Worm (Caenorhabditis elegans) whole organism, L4 larva: ENCODE data around the gene Y37D8A.26.

Experiments
- F26F4.8 ChIP-seq: fragments of 200-800 bp; sonication (Bioruptor generic); conservative IDR thresholded peaks from 2 replicates; pipeline ENCODE4 v1.3.6; 2022; ENCODE audit warnings: missing genetic modification characterization, missing compliant biosample characterization
- F44E2.7 ChIP-seq: fragments of 200-800 bp; sonication (Bioruptor generic); IDR thresholded peaks from 2 replicates; pipeline ENCODE4 v2.1.2; 2022; ENCODE audit warnings: missing genetic modification characterization, missing compliant biosample characterization
- T26A8.4 ChIP-seq: fragments of 200-800 bp; sonication (Bioruptor generic); IDR thresholded peaks from 2 replicates; pipeline ENCODE4 v1.3.6; 2022; ENCODE audit warnings: missing genetic modification characterization, missing compliant biosample characterization
- Y5F2A.4 ChIP-seq: fragments of 200-800 bp; sonication (Bioruptor generic); optimal IDR thresholded peaks from 2 replicates; lab custom pipeline; 2018; ENCODE audit warnings: mild to moderate bottlenecking, missing genetic modification characterization, missing compliant biosample characterization
- Y75B8A.6 ChIP-seq: fragments of 200-800 bp; sonication (Bioruptor generic); IDR thresholded peaks from 2 replicates; pipeline ENCODE4 v1.3.6; 2022; ENCODE audit warnings: missing genetic modification reagents, missing genetic modification characterization, missing compliant biosample characterization
- ZK546.5 ChIP-seq, 2 experiments: sonication (generic microtip); optimal IDR thresholded peaks; 2 replicates each; lab custom pipeline; 2017; ENCODE audit warnings: missing biosample characterization in 2 of 2, missing genetic modification characterization in 2 of 2
- aly-2 ChIP-seq: sonication (generic microtip); optimal IDR thresholded peaks from 2 replicates; lab custom pipeline; 2018; ENCODE audit warnings: missing biosample characterization, missing genetic modification characterization
- ama-1 ChIP-seq: fragments of 150-350 bp; optimal IDR thresholded peaks from 2 replicates; lab custom pipeline; 2014; ENCODE audit warnings: inconsistent platforms, mixed read lengths
- arid-1 ChIP-seq: fragments of 200-800 bp; sonication (Bioruptor generic); conservative IDR thresholded peaks from 2 replicates; pipeline ENCODE4 v1.3.6; 2022; ENCODE audit warnings: missing genetic modification reagents, missing genetic modification characterization, missing compliant biosample characterization
- attf-4 ChIP-seq: sonication (generic microtip); optimal IDR thresholded peaks from 3 replicates; lab custom pipeline; 2017; ENCODE audit warnings: missing biosample characterization, missing genetic modification characterization
- ces-1 ChIP-seq: fragments of 150-350 bp; sonication (generic microtip); optimal IDR thresholded peaks from 4 replicates; lab custom pipeline; 2014; ENCODE audit warnings: missing biosample characterization, missing genetic modification reagents, missing genetic modification characterization
- daf-12 ChIP-seq: fragments of 150-350 bp; optimal IDR thresholded peaks from 2 replicates; lab custom pipeline; 2014; ENCODE audit warnings: missing biosample characterization, missing genetic modification reagents, missing genetic modification characterization
- daf-16 ChIP-seq, 3 experiments: sonication (generic microtip); optimal IDR thresholded peaks; 2 replicates each; lab custom pipeline; 2016 to 2017; ENCODE audit warnings: missing genetic modification characterization in 3 of 3, missing genetic modification reagents in 3 of 3, mild to moderate bottlenecking in 2 of 3, missing compliant biosample characterization in 2 of 3, missing biosample characterization in 1 of 3, moderate library complexity in 1 of 3
- daf-19 ChIP-seq: fragments of 200-800 bp; sonication (Bioruptor generic); conservative IDR thresholded peaks from 2 replicates; pipeline ENCODE4 v1.3.6; 2022; ENCODE audit warnings: missing genetic modification characterization, missing compliant biosample characterization
- daf-8 ChIP-seq: fragments of 200-800 bp; sonication (Bioruptor generic); IDR thresholded peaks from 2 replicates; pipeline ENCODE4 v1.3.6; 2022; ENCODE audit warnings: missing genetic modification characterization, missing compliant biosample characterization
- dmd-8 ChIP-seq: fragments of 200-800 bp; sonication (Bioruptor generic); IDR thresholded peaks from 2 replicates; pipeline ENCODE4 v1.3.6; 2022; ENCODE audit warnings: missing genetic modification characterization, missing compliant biosample characterization
- dmd-9 ChIP-seq: fragments of 200-800 bp; sonication (Bioruptor generic); IDR thresholded peaks from 2 replicates; pipeline ENCODE4 v1.3.6; 2022; ENCODE audit warnings: missing genetic modification reagents, missing genetic modification characterization, missing compliant biosample characterization
- dpl-1 ChIP-seq: fragments of 150-350 bp; optimal IDR thresholded peaks from 2 replicates; lab custom pipeline; 2014; ENCODE audit warnings: missing biosample characterization, missing genetic modification reagents, missing genetic modification characterization
- dve-1 ChIP-seq: sonication (generic microtip); optimal IDR thresholded peaks from 2 replicates; lab custom pipeline; 2017; ENCODE audit warnings: antibody characterized with exemption, mild to moderate bottlenecking, missing genetic modification characterization, missing compliant biosample characterization; ENCODE audit not compliant: insufficient read depth
- egl-27 ChIP-seq: sonication (generic microtip); optimal IDR thresholded peaks from 3 replicates; lab custom pipeline; 2017; ENCODE audit warnings: missing biosample characterization, missing genetic modification reagents, missing genetic modification characterization
- egl-43 ChIP-seq: fragments of 200-800 bp; sonication (Bioruptor generic); IDR thresholded peaks from 2 replicates; pipeline ENCODE4 v1.3.6; 2022; ENCODE audit warnings: missing genetic modification reagents, missing genetic modification characterization, missing compliant biosample characterization
- fkh-10 ChIP-seq: fragments of 150-350 bp; optimal IDR thresholded peaks from 2 replicates; lab custom pipeline; 2014; ENCODE audit warnings: missing biosample characterization, missing genetic modification reagents, missing genetic modification characterization
- fos-1 ChIP-seq: fragments of 150-350 bp; optimal IDR thresholded peaks from 2 replicates; lab custom pipeline; 2014; ENCODE audit warnings: missing biosample characterization, missing genetic modification characterization
- hif-1 ChIP-seq, 2 experiments: sonication (generic microtip); optimal IDR thresholded peaks; 2 replicates each; lab custom pipeline; 2016 to 2017; ENCODE audit warnings: missing compliant biosample characterization in 2 of 2, missing genetic modification characterization in 2 of 2, missing genetic modification reagents in 2 of 2, missing genotype in 2 of 2, mild to moderate bottlenecking in 1 of 2
- hlh-11 ChIP-seq: fragments of 200-800 bp; sonication (Bioruptor generic); optimal IDR thresholded peaks from 2 replicates; lab custom pipeline; 2018; ENCODE audit warnings: mild to moderate bottlenecking, missing genetic modification characterization, missing compliant biosample characterization
- hlh-30 ChIP-seq: sonication (generic microtip); optimal IDR thresholded peaks from 2 replicates; lab custom pipeline; 2017; ENCODE audit warnings: antibody characterized with exemption, mild to moderate bottlenecking, missing genetic modification characterization, missing compliant biosample characterization; ENCODE audit not compliant: insufficient read depth
- hmg-1.1 ChIP-seq: fragments of 200-800 bp; sonication (Bioruptor generic); IDR thresholded peaks from 2 replicates; pipeline ENCODE4 v1.3.6; 2022; ENCODE audit warnings: missing genetic modification reagents, missing genetic modification characterization, missing compliant biosample characterization
- lin-1 ChIP-seq: fragments of 200-800 bp; sonication (Bioruptor generic); IDR thresholded peaks from 2 replicates; pipeline ENCODE4 v1.3.6; 2022; ENCODE audit warnings: missing genetic modification reagents, missing genetic modification characterization, missing compliant biosample characterization
- lin-29 ChIP-seq: fragments of 200-800 bp; sonication (Bioruptor generic); IDR thresholded peaks from 2 replicates; pipeline ENCODE4 v1.3.6; 2022; ENCODE audit warnings: missing genetic modification reagents, missing genetic modification characterization, missing compliant biosample characterization
- lin-39 ChIP-seq: fragments of 150-350 bp; optimal IDR thresholded peaks from 2 replicates; lab custom pipeline; 2014; ENCODE audit warnings: missing biosample characterization, missing genetic modification reagents, missing genetic modification characterization
- lsy-2 ChIP-seq, 2 experiments: fragments of 150-350 bp in 1 of 2; sonication (generic microtip) in 1 of 2; optimal IDR thresholded peaks; 2 replicates each; lab custom pipeline; 2014 to 2017; ENCODE audit warnings: missing biosample characterization in 2 of 2, missing genetic modification characterization in 2 of 2
- madf-5 ChIP-seq, 2 experiments: fragments of 200-800 bp; sonication (Bioruptor generic); IDR thresholded peaks; 2 replicates each; pipeline ENCODE4 v1.3.6; 2022; ENCODE audit warnings: missing compliant biosample characterization in 2 of 2, missing genetic modification characterization in 2 of 2
- mdl-1 ChIP-seq, 2 experiments: fragments of 150-350 bp in 1 of 2; sonication (generic microtip) in 1 of 2; optimal IDR thresholded peaks; 2 replicates each; lab custom pipeline; 2014 to 2017; ENCODE audit warnings: missing biosample characterization in 2 of 2, missing genetic modification characterization in 2 of 2
- mep-1 ChIP-seq: fragments of 150-350 bp; sonication (generic microtip); optimal IDR thresholded peaks from 3 replicates; lab custom pipeline; 2014; ENCODE audit warnings: missing biosample characterization, missing genetic modification characterization
- mes-2 ChIP-seq: sonication (generic microtip); optimal IDR thresholded peaks from 2 replicates; lab custom pipeline; 2016; ENCODE audit warnings: missing genotype, mild to moderate bottlenecking, missing genetic modification characterization, missing compliant biosample characterization; ENCODE audit not compliant: poor library complexity, severe bottlenecking
- mxl-2 ChIP-seq: fragments of 200-800 bp; sonication (Bioruptor generic); conservative IDR thresholded peaks from 2 replicates; pipeline ENCODE4 v1.3.6; 2022; ENCODE audit warnings: missing genetic modification reagents, missing genetic modification characterization, missing compliant biosample characterization
- mxl-3 ChIP-seq: fragments of 200-800 bp; sonication (Bioruptor generic); optimal IDR thresholded peaks from 2 replicates; lab custom pipeline; 2018; ENCODE audit warnings: mild to moderate bottlenecking, missing genetic modification characterization, missing compliant biosample characterization
- nhr-102 ChIP-seq: sonication (generic microtip); optimal IDR thresholded peaks from 2 replicates; lab custom pipeline; 2016; ENCODE audit warnings: mild to moderate bottlenecking, missing genetic modification characterization, moderate library complexity, missing compliant biosample characterization
- nhr-42 ChIP-seq: fragments of 200-800 bp; sonication (Bioruptor generic); IDR thresholded peaks from 2 replicates; pipeline ENCODE4 v1.3.6; 2022; ENCODE audit warnings: missing genetic modification characterization, missing compliant biosample characterization
- nhr-76 ChIP-seq: fragments of 150-350 bp; optimal IDR thresholded peaks from 2 replicates; lab custom pipeline; 2014; ENCODE audit warnings: missing biosample characterization, missing genetic modification characterization
- pha-4 ChIP-seq, 2 experiments: fragments of 150-350 bp in 1 of 2; fragments of 200-800 bp in 1 of 2; sonication (Bioruptor generic) in 1 of 2; IDR thresholded peaks in 1 of 2; optimal IDR thresholded peaks in 1 of 2; 2 replicates each; pipeline versions ENCODE4 v1.3.6 to Lab custom; 2014 to 2022; ENCODE audit warnings: missing genetic modification characterization in 2 of 2, missing genetic modification reagents in 2 of 2, missing biosample characterization in 1 of 2, missing compliant biosample characterization in 1 of 2
- php-3 ChIP-seq: fragments of 200-800 bp; sonication (Bioruptor generic); IDR thresholded peaks from 2 replicates; pipeline ENCODE4 v1.3.6; 2022; ENCODE audit warnings: missing genetic modification reagents, missing genetic modification characterization, missing compliant biosample characterization
- pqm-1 ChIP-seq: sonication (generic microtip); optimal IDR thresholded peaks from 2 replicates; lab custom pipeline; 2017; ENCODE audit warnings: missing biosample characterization, missing genetic modification characterization
- unc-130 ChIP-seq: sonication (generic microtip); optimal IDR thresholded peaks from 2 replicates; lab custom pipeline; 2016; ENCODE audit warnings: missing genetic modification reagents, missing genetic modification characterization, missing compliant biosample characterization
- unc-39 ChIP-seq: sonication (generic microtip); optimal IDR thresholded peaks from 2 replicates; lab custom pipeline; 2017; ENCODE audit warnings: missing biosample characterization, missing genetic modification characterization
- zfp-3 ChIP-seq: fragments of 200-800 bp; sonication (Bioruptor generic); conservative IDR thresholded peaks from 2 replicates; pipeline ENCODE4 v1.3.6; 2022; ENCODE audit warnings: missing genetic modification reagents, missing genetic modification characterization, missing compliant biosample characterization
- ztf-11 ChIP-seq: fragments of 150-350 bp; optimal IDR thresholded peaks from 2 replicates; lab custom pipeline; 2014; ENCODE audit warnings: missing biosample characterization, missing genetic modification characterization

Gene Y37D8A.26

DNA sequence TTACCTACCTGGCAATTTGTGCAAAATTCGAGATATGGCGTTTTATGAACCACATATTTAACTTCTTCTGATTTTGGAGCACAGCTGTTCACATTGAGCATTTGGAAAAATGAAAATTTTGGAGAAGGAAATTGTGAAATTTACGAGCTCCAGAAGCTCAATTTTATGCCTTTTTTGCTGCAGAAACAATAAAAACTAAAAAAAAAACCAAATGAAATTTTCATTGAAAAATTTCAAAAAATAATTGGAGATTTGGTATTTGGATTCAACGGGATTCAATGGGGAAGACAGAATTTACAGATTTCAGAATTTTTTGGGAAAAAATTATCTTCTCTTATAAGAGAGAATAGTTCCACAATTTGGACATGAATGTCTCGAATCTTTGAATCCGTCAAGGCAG, at the start of gene Y37D8A.26:
Gene Y37D8A.26 (minus strand): TSS at position 101 of the 400 bp plus-strand sequence.
- TF ChIP-seq arid-1 (GFP tag; lab: Robert Waterston, UW): no peak
- no peak for TF ChIP-seq daf-12
- TF ChIP-seq zfp-3: no peak
- TF ChIP-seq F26F4.8: no peak
- TF ChIP-seq egl-27: no peak
- TF ChIP-seq madf-5 (GFP tag; IDR thresholded peaks at IDR 0.05; lab: Robert Waterston, UW): no peak
- TF ChIP-seq daf-8 (GFP tag; lab: Robert Waterston, UW): no peak
- no peak for TF ChIP-seq mep-1 (tag; lab: Kevin White, UChicago)
- no peak for TF ChIP-seq dpl-1
- no peak for TF ChIP-seq aly-2 (tag; lab: Kevin White, UChicago)
- no peak for TF ChIP-seq mdl-1 (tag; optimal IDR thresholded peaks at IDR 0.05; lab: Kevin White, UChicago)
- no peak for TF ChIP-seq dmd-8
- TF ChIP-seq php-3 (GFP tag; lab: Robert Waterston, UW): no peak
- no peak for TF ChIP-seq dve-1 (tag; lab: Kevin White, UChicago)
- TF ChIP-seq hlh-30 (tag; lab: Kevin White, UChicago): no peak
- TF ChIP-seq F44E2.7 (GFP tag; lab: Robert Waterston, UW): no peak
- no peak for TF ChIP-seq lin-1 (GFP tag; lab: Robert Waterston, UW)
- no peak for TF ChIP-seq hmg-1.1

DNA sequence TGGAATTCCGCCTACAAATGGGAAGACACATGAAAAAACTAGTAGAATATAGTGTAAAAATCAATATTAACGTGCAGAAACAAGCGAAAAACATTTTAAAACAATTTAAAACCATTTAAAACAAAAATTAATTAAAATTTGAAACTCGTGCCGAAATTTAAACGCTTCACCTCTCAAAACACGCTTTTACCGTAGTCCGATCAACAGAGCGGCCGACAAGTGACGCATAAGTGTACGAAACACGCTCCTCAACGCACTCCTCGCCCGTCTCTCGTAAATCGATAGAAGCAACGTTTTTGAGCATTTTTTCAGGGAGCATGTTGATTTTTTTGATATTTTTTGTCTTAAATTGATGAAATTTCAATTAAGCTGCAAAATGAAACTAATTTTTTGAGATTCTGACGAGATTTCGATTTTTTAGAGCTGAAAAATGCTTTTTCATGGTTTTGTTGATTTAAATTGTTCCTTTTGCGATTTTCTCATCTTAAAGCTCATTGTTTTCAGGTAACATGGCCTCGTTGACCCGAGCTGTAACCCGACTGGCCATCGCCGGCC, 48.5 kb upstream of the Y37D8A.26 start, which contains the start of gene cox-5A:
Gene cox-5A (plus strand): TSS at position 505 of the 555 bp plus-strand sequence.
- TF ChIP-seq Y5F2A.4 (GFP tag; lab: Kevin White, UChicago) (peak; percentile 92), attf-4 (tag; lab: Kevin White, UChicago) (peak; percentile 54), php-3 (GFP tag; lab: Robert Waterston, UW) (peak; percentile 93), mes-2 (tag; lab: Kevin White, UChicago) (peak; percentile 98), ZK546.5 (tag; optimal IDR thresholded peaks at IDR 0.05; lab: Kevin White, UChicago) (peak in 1 of 2 experiments; percentile 76), fkh-10 (GFP tag; lab: Kevin White, UChicago) (peak; percentile 99), hlh-11 (tag; lab: Kevin White, UChicago) (peak; percentile 99), fos-1 (tag; lab: Kevin White, UChicago) (peak; percentile 97), mxl-3 (GFP tag; lab: Kevin White, UChicago) (peak; percentile 90), egl-43 (GFP tag; lab: Robert Waterston, UW) (peak; percentile 97), daf-12 (no peak), hif-1 (tag; optimal IDR thresholded peaks at IDR 0.05; lab: Kevin White, UChicago) (peak; percentile 85 to 96), nhr-102 (tag; lab: Kevin White, UChicago) (peak; percentile 98), dve-1 (tag; lab: Kevin White, UChicago) (peak; percentile 100), Y75B8A.6 (peak; percentile 94), unc-39 (no peak), mep-1 (tag; lab: Kevin White, UChicago) (peak; percentile 99), lin-29 (GFP tag; lab: Robert Waterston, UW) (peak; percentile 96), aly-2 (tag; lab: Kevin White, UChicago) (no peak), daf-19 (GFP tag; lab: Robert Waterston, UW) (no peak), T26A8.4 (GFP tag; lab: Robert Waterston, UW) (peak; percentile 99), pha-4 (GFP tag; IDR thresholded peaks at IDR 0.05; lab: Robert Waterston, UW) (peak; percentile 99), pha-4 (tag; optimal IDR thresholded peaks at IDR 0.05; lab: Kevin White, UChicago) (peak; percentile 99), ztf-11 (tag; lab: Kevin White, UChicago) (no peak), mdl-1 (tag; optimal IDR thresholded peaks at IDR 0.05; lab: Kevin White, UChicago) (peak; percentile 47 to 91), dpl-1 (peak; percentile 100), pqm-1 (tag; lab: Kevin White, UChicago) (peak; percentile 50), ces-1 (GFP tag; lab: Kevin White, UChicago) (peak; percentile 89), nhr-76 (peak; percentile 81), mxl-2 (peak; percentile 76; the same call in 1 of the 2 replicates), lsy-2 (tag; optimal IDR thresholded peaks at IDR 0.05; lab: Kevin White, UChicago) (peak; percentile 100), daf-16 (GFP tag; optimal IDR thresholded peaks at IDR 0.05; lab: Kevin White, UChicago) (peak; percentile 86 to 94), daf-16 (tag; optimal IDR thresholded peaks at IDR 0.05; lab: Kevin White, UChicago) (peak; percentile 81), ama-1 (lab: Kevin White, UChicago) (peak; percentile 94), dmd-9 (GFP tag; lab: Robert Waterston, UW) (peak; percentile 99), unc-130 (GFP tag; lab: Kevin White, UChicago) (peak; percentile 95), nhr-42 (peak; percentile 98), lin-39 (tag; lab: Kevin White, UChicago) (peak; percentile 2)
